Worm (Caenorhabditis elegans): ENCODE measurements around the gene F56H9.2.

F56H9.2 gene

DNA sequence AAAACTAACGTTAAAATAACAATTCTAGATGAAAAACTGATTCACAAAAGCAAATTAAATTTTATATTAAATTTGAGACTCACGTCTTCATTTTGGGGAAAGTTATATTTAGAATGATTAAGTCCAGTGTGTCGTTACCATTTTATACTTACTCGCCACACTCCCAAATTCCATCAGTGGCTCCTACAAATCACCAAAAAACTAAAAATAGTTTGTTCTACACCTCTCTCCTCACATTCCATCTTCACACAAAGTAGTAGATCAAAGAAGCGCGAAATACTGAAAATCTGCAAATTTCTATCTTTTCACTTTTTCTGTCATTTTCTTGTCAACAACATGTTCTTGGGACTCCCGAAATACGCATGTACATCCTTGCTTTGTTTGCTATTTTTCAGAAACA lies 28.6 kb upstream of the F56H9.2 start, which contains the start of gene ZC116.5:
TSS of gene ZC116.5 (minus strand) at position 101 of the 400 bp plus-strand sequence.
- no peak for TF ChIP-seq nhr-12 (tag; optimal IDR thresholded peaks at IDR 0.05)
- no peak for TF ChIP-seq nhr-11 (tag; optimal IDR thresholded peaks at IDR 0.05)
- no peak for TF ChIP-seq ceh-16 (tag; optimal IDR thresholded peaks at IDR 0.05)
- no peak for TF ChIP-seq fos-1 (tag; optimal IDR thresholded peaks at IDR 0.05)
- no peak for TF ChIP-seq ceh-82 (tag; optimal IDR thresholded peaks at IDR 0.05)
- no peak for TF ChIP-seq lin-15B (tag; optimal IDR thresholded peaks at IDR 0.05)
- no peak for TF ChIP-seq lin-39 (tag; optimal IDR thresholded peaks at IDR 0.05)
- no peak for TF ChIP-seq ceh-28 (tag; optimal IDR thresholded peaks at IDR 0.05)
- TF ChIP-seq egl-27 (tag; optimal IDR thresholded peaks at IDR 0.05) = no peak
- TF ChIP-seq eor-1 (tag; optimal IDR thresholded peaks at IDR 0.05) = no peak
- TF ChIP-seq unc-62 (GFP tag; optimal IDR thresholded peaks at IDR 0.05) = no peak
- no peak for TF ChIP-seq fkh-2 (tag; optimal IDR thresholded peaks at IDR 0.05)
- no peak for TF ChIP-seq nhr-43 (tag; optimal IDR thresholded peaks at IDR 0.05; ENCODE audit: poor library complexity, severe bottlenecking)

DNA sequence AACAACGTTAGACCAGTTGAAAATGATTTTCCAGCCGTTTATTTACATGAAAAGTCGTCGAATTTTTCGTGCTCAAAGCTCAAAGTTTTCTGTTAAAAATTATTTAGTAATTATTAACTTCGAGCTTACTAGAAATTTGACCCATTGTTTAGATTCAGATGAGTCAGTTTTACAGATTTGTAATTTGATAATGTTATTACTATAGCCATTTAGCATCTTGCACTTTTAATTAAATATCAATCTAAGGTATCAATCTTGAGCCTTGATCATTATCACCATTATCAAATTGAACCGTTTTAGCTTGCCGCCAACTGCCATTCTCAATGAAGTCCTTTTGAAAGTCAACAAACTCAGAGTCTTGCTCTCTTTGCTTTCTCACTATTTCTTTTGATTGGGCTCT lies 27.9 kb upstream of the F56H9.2 start, which contains the start of gene ZC116.1:
TSS of gene ZC116.1 (plus strand) at position 301 of the 400 bp plus-strand sequence.
- TF ChIP-seq ceh-16 (tag; optimal IDR thresholded peaks at IDR 0.05) (no peak), egl-5 (tag; optimal IDR thresholded peaks at IDR 0.05) (no peak), ceh-28 (tag; optimal IDR thresholded peaks at IDR 0.05) (no peak), ZK546.5 (tag; optimal IDR thresholded peaks at IDR 0.05) (no peak), lsy-12 (tag; optimal IDR thresholded peaks at IDR 0.05) (no peak), nhr-76 (tag; optimal IDR thresholded peaks at IDR 0.05) (no peak), fkh-2 (tag; optimal IDR thresholded peaks at IDR 0.05) (no peak), unc-39 (tag; optimal IDR thresholded peaks at IDR 0.05) (no peak), egl-27 (tag; optimal IDR thresholded peaks at IDR 0.05) (no peak)

- no peak for TF ChIP-seq skn-1 (tag; optimal IDR thresholded peaks at IDR 0.05)
- TF ChIP-seq zag-1 (tag; optimal IDR thresholded peaks at IDR 0.05) = no peak
- TF ChIP-seq tbx-2 (tag; optimal IDR thresholded peaks at IDR 0.05) = no peak
- TF ChIP-seq unc-39 (tag; optimal IDR thresholded peaks at IDR 0.05) = no peak
- no peak for TF ChIP-seq ZK546.5 (tag; optimal IDR thresholded peaks at IDR 0.05)
- no peak for TF ChIP-seq ztf-4 (tag; optimal IDR thresholded peaks at IDR 0.05)
- no peak for TF ChIP-seq ceh-82 (tag; optimal IDR thresholded peaks at IDR 0.05)
- no peak for TF ChIP-seq elt-2 (tag; optimal IDR thresholded peaks at IDR 0.05)
- no peak for TF ChIP-seq fos-1 (tag; optimal IDR thresholded peaks at IDR 0.05)
- TF ChIP-seq ceh-16 (tag; optimal IDR thresholded peaks at IDR 0.05) = no peak
- no peak for TF ChIP-seq nhr-12 (tag; optimal IDR thresholded peaks at IDR 0.05)
- TF ChIP-seq hmg-11 (tag; optimal IDR thresholded peaks at IDR 0.05) = no peak
- TF ChIP-seq ztf-11 (tag; optimal IDR thresholded peaks at IDR 0.05) = no peak
- TF ChIP-seq lin-15B (tag; optimal IDR thresholded peaks at IDR 0.05) = no peak
- no peak for TF ChIP-seq ama-1 (optimal IDR thresholded peaks at IDR 0.05)
- TF ChIP-seq pha-4 (tag; optimal IDR thresholded peaks at IDR 0.05) = no peak
- no peak for TF ChIP-seq nhr-28 (tag; optimal IDR thresholded peaks at IDR 0.05)
- TF ChIP-seq nhr-77 (tag; optimal IDR thresholded peaks at IDR 0.05) = no peak
- no peak for TF ChIP-seq nhr-25 (tag; optimal IDR thresholded peaks at IDR 0.05)
These were observed 26.4 kb upstream of the F56H9.2 start, which contains the start of gene cubn-1 for ce11 chrV:12611029-12611428. Gene cubn-1 (plus strand): TSS chrV:12611329.

ce11 chrV:12612118-12612517 lies 25.3 kb upstream of the F56H9.2 start, which contains the start of gene cyc-2.2:
Gene cyc-2.2 (minus strand): TSS chrV:12612218.
- TF ChIP-seq nfya-1 (tag; optimal IDR thresholded peaks at IDR 0.05; ENCODE audit: insufficient read depth) (no peak), lin-39 (tag; optimal IDR thresholded peaks at IDR 0.05) (no peak), nhr-25 (tag; optimal IDR thresholded peaks at IDR 0.05) (no peak), ceh-9 (tag; optimal IDR thresholded peaks at IDR 0.05) (no peak), fos-1 (tag; optimal IDR thresholded peaks at IDR 0.05) (no peak), nhr-77 (tag; optimal IDR thresholded peaks at IDR 0.05) (no peak), pha-4 (tag; optimal IDR thresholded peaks at IDR 0.05) (no peak), hmg-11 (tag; optimal IDR thresholded peaks at IDR 0.05) (no peak), skn-1 (tag; optimal IDR thresholded peaks at IDR 0.05) (no peak), fkh-10 (GFP tag; optimal IDR thresholded peaks at IDR 0.05) (no peak)

ce11 chrV:12624371-12624770 lies 13.1 kb upstream of the F56H9.2 start, which contains the start of gene F56H9.9:
Gene F56H9.9 (minus strand): TSS chrV:12624471.
- TF ChIP-seq hmg-11 (tag; optimal IDR thresholded peaks at IDR 0.05) = no peak
- TF ChIP-seq fkh-2 (tag; optimal IDR thresholded peaks at IDR 0.05) = no peak
- TF ChIP-seq nfya-1 (tag; optimal IDR thresholded peaks at IDR 0.05; ENCODE audit: insufficient read depth) = no peak
- TF ChIP-seq lin-39 (tag; optimal IDR thresholded peaks at IDR 0.05) = no peak
- no peak for TF ChIP-seq nhr-67 (tag; optimal IDR thresholded peaks at IDR 0.05)
- TF ChIP-seq elt-3 (tag; optimal IDR thresholded peaks at IDR 0.05) = no peak
- TF ChIP-seq sea-2 (GFP tag; optimal IDR thresholded peaks at IDR 0.05) = no peak
- no peak for TF ChIP-seq nhr-43 (tag; optimal IDR thresholded peaks at IDR 0.05; ENCODE audit: poor library complexity, severe bottlenecking)
- no peak for TF ChIP-seq unc-39 (tag; optimal IDR thresholded peaks at IDR 0.05)
- no peak for TF ChIP-seq zag-1 (tag; optimal IDR thresholded peaks at IDR 0.05)
- TF ChIP-seq ztf-11 (tag; optimal IDR thresholded peaks at IDR 0.05) = no peak
- no peak for TF ChIP-seq lsy-12 (tag; optimal IDR thresholded peaks at IDR 0.05)
- TF ChIP-seq nhr-23 (tag; optimal IDR thresholded peaks at IDR 0.05) = no peak
- no peak for TF ChIP-seq ceh-9 (tag; optimal IDR thresholded peaks at IDR 0.05)
- no peak for TF ChIP-seq nhr-25 (tag; optimal IDR thresholded peaks at IDR 0.05)
- no peak for TF ChIP-seq ztf-4 (tag; optimal IDR thresholded peaks at IDR 0.05)
- TF ChIP-seq mml-1 (tag; optimal IDR thresholded peaks at IDR 0.05) = no peak
